Fruit fly (Drosophila melanogaster) whole organism, embryonic: ENCODE results near the gene TwdlX.
A peak's percentile ranks its signal among the peaks of the same experiment; 100 is the strongest.

Source experiments
- ATbp ChIP-seq: fragments of 200-800 bp; sonication (Bioruptor generic); optimal IDR thresholded peaks from 2 replicates; lab custom pipeline; 2017; ENCODE audit warnings: missing biosample characterization, mild to moderate bottlenecking, missing genetic modification characterization, missing genetic modification reagents
- Aef1 ChIP-seq: fragments of 200-800 bp; sonication (Bioruptor generic); IDR thresholded peaks from 3 replicates; pipeline ENCODE4 v1.3.6; 2022; ENCODE audit warnings: missing biosample characterization, missing genetic modification characterization
- Antp ChIP-seq: fragments of 200-800 bp; sonication (Bioruptor generic); optimal IDR thresholded peaks from 3 replicates; lab custom pipeline; 2016; ENCODE audit warnings: missing biosample characterization, missing genetic modification characterization
- CG11504 ChIP-seq: fragments of 200-800 bp; sonication (Bioruptor generic); optimal IDR thresholded peaks from 3 replicates; lab custom pipeline; 2019; ENCODE audit warnings: missing biosample characterization, mild to moderate bottlenecking, missing genetic modification characterization, moderate library complexity
- CG12659 ChIP-seq: fragments of 200-800 bp; sonication (Bioruptor generic); optimal IDR thresholded peaks from 3 replicates; lab custom pipeline; 2017; ENCODE audit warnings: mild to moderate bottlenecking, missing biosample characterization, missing genetic modification reagents, missing genetic modification characterization
- CG12942 ChIP-seq: fragments of 200-800 bp; sonication (Bioruptor generic); optimal IDR thresholded peaks from 3 replicates; lab custom pipeline; 2016; ENCODE audit warnings: missing biosample characterization, missing genetic modification characterization
- CG13287 ChIP-seq: fragments of 200-800 bp; sonication (Bioruptor generic); IDR thresholded peaks from 2 replicates; pipeline ENCODE4 v1.3.6; 2022; ENCODE audit warnings: missing biosample characterization, missing genetic modification characterization; ENCODE audit not compliant: partially characterized antibody
- CG15514 ChIP-seq: fragments of 200-800 bp; sonication (Bioruptor generic); optimal IDR thresholded peaks from 3 replicates; lab custom pipeline; 2017; ENCODE audit warnings: missing biosample characterization, missing genetic modification characterization, mild to moderate bottlenecking, moderate library complexity, missing genetic modification reagents
- CG15601 ChIP-seq: fragments of 200-800 bp; sonication (Bioruptor generic); optimal IDR thresholded peaks from 3 replicates; lab custom pipeline; 2019; ENCODE audit warnings: missing biosample characterization, mild to moderate bottlenecking, missing genetic modification characterization, moderate library complexity
- CG1647 ChIP-seq: fragments of 200-800 bp; sonication (Bioruptor generic); optimal IDR thresholded peaks from 3 replicates; lab custom pipeline; 2016; ENCODE audit warnings: missing biosample characterization, missing genetic modification characterization
- CG17612 ChIP-seq: fragments of 200-800 bp; sonication (Bioruptor generic); IDR thresholded peaks from 2 replicates; pipeline ENCODE4 v1.3.6; 2022; ENCODE audit warnings: missing biosample characterization, missing genetic modification characterization
- CG17912 ChIP-seq: fragments of 200-800 bp; sonication (Bioruptor generic); optimal IDR thresholded peaks from 2 replicates; lab custom pipeline; 2018; ENCODE audit warnings: missing biosample characterization, mild to moderate bottlenecking, missing genetic modification characterization
- CG2202 ChIP-seq: fragments of 200-800 bp; sonication (Bioruptor generic); optimal IDR thresholded peaks from 2 replicates; lab custom pipeline; 2018; ENCODE audit warnings: missing biosample characterization, mild to moderate bottlenecking, missing genetic modification characterization
- CG42726 ChIP-seq: fragments of 200-800 bp; sonication (Bioruptor generic); IDR thresholded peaks from 2 replicates; pipeline ENCODE4 v1.3.6; 2022; ENCODE audit warnings: missing biosample characterization, missing genetic modification characterization; ENCODE audit not compliant: partially characterized antibody
- CG7556 ChIP-seq: fragments of 200-800 bp; sonication (Bioruptor generic); optimal IDR thresholded peaks from 2 replicates; lab custom pipeline; 2017; ENCODE audit warnings: missing biosample characterization, mild to moderate bottlenecking, missing genetic modification characterization
- CG7786 ChIP-seq: fragments of 200-800 bp; sonication (Bioruptor generic); optimal IDR thresholded peaks from 2 replicates; lab custom pipeline; 2016; ENCODE audit warnings: missing biosample characterization, missing genetic modification characterization
- CG9876 ChIP-seq: fragments of 200-800 bp; sonication (Bioruptor generic); optimal IDR thresholded peaks from 2 replicates; lab custom pipeline; 2016; ENCODE audit warnings: missing biosample characterization, missing genetic modification characterization
- CrebB ChIP-seq: fragments of 200-800 bp; sonication (Bioruptor generic); optimal IDR thresholded peaks from 3 replicates; lab custom pipeline; 2018; ENCODE audit warnings: missing biosample characterization, mild to moderate bottlenecking, missing genetic modification characterization
- D19A ChIP-seq: fragments of 200-800 bp; optimal IDR thresholded peaks from 3 replicates; lab custom pipeline; 2019; ENCODE audit warnings: missing biosample characterization, mild to moderate bottlenecking, missing genetic modification characterization, moderate library complexity
- Dll ChIP-seq: fragments of 200-800 bp; sonication (Bioruptor generic); IDR thresholded peaks from 4 replicates; pipeline ENCODE4 v1.3.6; 2022; ENCODE audit warnings: missing biosample characterization, missing genetic modification characterization; ENCODE audit not compliant: partially characterized antibody
- ERR ChIP-seq: fragments of 200-800 bp; sonication (Bioruptor generic); optimal IDR thresholded peaks from 2 replicates; lab custom pipeline; 2016; ENCODE audit warnings: missing biosample characterization, missing genetic modification characterization
- Hmr ChIP-seq: fragments of 200-800 bp; sonication (Bioruptor generic); optimal IDR thresholded peaks from 3 replicates; lab custom pipeline; 2017; ENCODE audit warnings: mild to moderate bottlenecking, missing biosample characterization, missing genetic modification reagents, missing genetic modification characterization
- MBD-R2 ChIP-seq: fragments of 200-800 bp; sonication (Bioruptor generic); IDR thresholded peaks from 2 replicates; pipeline ENCODE4 v1.3.6; 2022; ENCODE audit warnings: missing biosample characterization, missing genetic modification characterization
- MESR4 ChIP-seq: fragments of 200-800 bp; sonication (Bioruptor generic); optimal IDR thresholded peaks from 2 replicates; lab custom pipeline; 2018; ENCODE audit warnings: missing biosample characterization, mild to moderate bottlenecking, missing genetic modification characterization, moderate library complexity
- NfI ChIP-seq: fragments of 200-800 bp; sonication (Bioruptor generic); optimal IDR thresholded peaks from 3 replicates; lab custom pipeline; 2018; ENCODE audit warnings: missing biosample characterization, mild to moderate bottlenecking, missing genetic modification characterization, moderate library complexity
- Oli ChIP-seq: fragments of 200-800 bp; sonication (Bioruptor generic); optimal IDR thresholded peaks from 2 replicates; lab custom pipeline; 2018; ENCODE audit warnings: missing biosample characterization, mild to moderate bottlenecking, missing genetic modification characterization, moderate library complexity
- PHDP ChIP-seq: fragments of 200-800 bp; sonication (Bioruptor generic); optimal IDR thresholded peaks from 3 replicates; lab custom pipeline; 2018; ENCODE audit warnings: missing biosample characterization, mild to moderate bottlenecking, missing genetic modification characterization, moderate library complexity
- Pdp1 ChIP-seq, 2 experiments: fragments of 200-800 bp; sonication (Bioruptor generic); optimal IDR thresholded peaks; 3 replicates each; lab custom pipeline; 2016; ENCODE audit warnings: missing biosample characterization in 2 of 2, missing genetic modification characterization in 2 of 2, mild to moderate bottlenecking in 1 of 2, moderate library complexity in 1 of 2
- Spps ChIP-seq: fragments of 200-800 bp; sonication (Bioruptor generic); optimal IDR thresholded peaks from 2 replicates; lab custom pipeline; 2018; ENCODE audit warnings: missing biosample characterization, mild to moderate bottlenecking, missing genetic modification characterization
- Ssrp ChIP-seq: fragments of 200-800 bp; sonication (Bioruptor generic); optimal IDR thresholded peaks from 2 replicates; lab custom pipeline; 2018; ENCODE audit warnings: missing biosample characterization, mild to moderate bottlenecking, missing genetic modification characterization, moderate library complexity
- Taf1 ChIP-seq: fragments of 200-800 bp; sonication (Bioruptor generic); IDR thresholded peaks from 2 replicates; pipeline ENCODE4 v1.3.6; 2022; ENCODE audit warnings: missing biosample characterization, missing genetic modification characterization
- Usf ChIP-seq: fragments of 200-800 bp; sonication (Bioruptor generic); optimal IDR thresholded peaks from 2 replicates; lab custom pipeline; 2017; ENCODE audit warnings: missing genotype, missing biosample characterization, missing genetic modification characterization
- Vsx1 ChIP-seq: fragments of 200-800 bp; sonication (Bioruptor generic); optimal IDR thresholded peaks from 2 replicates; lab custom pipeline; 2017; ENCODE audit warnings: missing biosample characterization, mild to moderate bottlenecking, missing genetic modification characterization, missing genetic modification reagents
- bab2 ChIP-seq: fragments of 200-800 bp; sonication (Bioruptor generic); optimal IDR thresholded peaks from 2 replicates; lab custom pipeline; 2016; ENCODE audit warnings: missing biosample characterization, missing genetic modification characterization
- chinmo ChIP-seq: fragments of 200-800 bp; sonication (Bioruptor generic); IDR thresholded peaks from 4 replicates; pipeline ENCODE4 v1.3.6; 2022; ENCODE audit warnings: missing biosample characterization, missing genetic modification characterization; ENCODE audit not compliant: partially characterized antibody
- chn ChIP-seq: fragments of 200-800 bp; sonication (Bioruptor generic); optimal IDR thresholded peaks from 2 replicates; lab custom pipeline; 2016; ENCODE audit warnings: missing biosample characterization, missing genetic modification characterization
- dan ChIP-seq: fragments of 200-800 bp; sonication (Bioruptor generic); IDR thresholded peaks from 2 replicates; pipeline ENCODE4 v1.3.6; 2022; ENCODE audit warnings: missing biosample characterization, missing genetic modification characterization
- esg ChIP-seq: fragments of 200-800 bp; sonication (Bioruptor generic); conservative IDR thresholded peaks from 2 replicates; pipeline ENCODE4 v1.3.6; 2022; ENCODE audit warnings: missing biosample characterization, missing genetic modification characterization
- gfzf ChIP-seq: fragments of 200-800 bp; sonication (Bioruptor generic); optimal IDR thresholded peaks from 2 replicates; lab custom pipeline; 2016; ENCODE audit warnings: missing biosample characterization, mild to moderate bottlenecking, missing genetic modification characterization, moderate library complexity
- hth ChIP-seq: fragments of >200 bp; optimal IDR thresholded peaks from 2 replicates; lab custom pipeline; 2017; ENCODE audit warnings: inconsistent platforms
- lilli ChIP-seq: fragments of 200-800 bp; sonication (Bioruptor generic); optimal IDR thresholded peaks from 3 replicates; lab custom pipeline; 2016; ENCODE audit warnings: missing biosample characterization, missing genetic modification characterization
- lmd ChIP-seq: fragments of 200-800 bp; sonication (Bioruptor generic); IDR thresholded peaks from 2 replicates; pipeline ENCODE4 v1.3.6; 2022; ENCODE audit warnings: missing biosample characterization, missing genetic modification characterization
- lola ChIP-seq, 3 experiments: fragments of >200 bp in 2 of 3; fragments of 200-800 bp in 1 of 3; sonication (Bioruptor generic) in 1 of 3; optimal IDR thresholded peaks; 2 replicates each; lab custom pipeline; 2017 to 2019; ENCODE audit warnings: missing biosample characterization in 3 of 3, missing genetic modification characterization in 3 of 3, mild to moderate bottlenecking in 1 of 3, moderate library complexity in 1 of 3
- nmo ChIP-seq: fragments of 200-800 bp; sonication (Bioruptor generic); optimal IDR thresholded peaks from 2 replicates; lab custom pipeline; 2018; ENCODE audit warnings: missing biosample characterization, mild to moderate bottlenecking, missing genetic modification characterization, moderate library complexity
- pros ChIP-seq: fragments of 200-800 bp; sonication (Bioruptor generic); optimal IDR thresholded peaks from 3 replicates; lab custom pipeline; 2019; ENCODE audit warnings: missing biosample characterization, mild to moderate bottlenecking, missing genetic modification characterization, moderate library complexity
- row ChIP-seq: fragments of 200-800 bp; sonication (Bioruptor generic); IDR thresholded peaks from 3 replicates; pipeline ENCODE4 v1.3.6; 2022; ENCODE audit warnings: missing biosample characterization, missing genetic modification characterization
- sens ChIP-seq: fragments of 200-800 bp; sonication (Bioruptor generic); peaks from one replicate; lab custom pipeline; 2016; ENCODE audit warnings: missing biosample characterization, missing genetic modification characterization
- tgo ChIP-seq: fragments of 200-800 bp; sonication (Bioruptor generic); IDR thresholded peaks from 3 replicates; pipeline ENCODE4 v1.3.6; 2022; ENCODE audit warnings: missing biosample characterization, missing genetic modification characterization
- tin ChIP-seq: fragments of 200-800 bp; sonication (Bioruptor generic); optimal IDR thresholded peaks from 3 replicates; lab custom pipeline; 2016; ENCODE audit warnings: missing biosample characterization, missing genetic modification characterization
- toy ChIP-seq: fragments of 200-800 bp; sonication (Bioruptor generic); IDR thresholded peaks from 2 replicates; pipeline ENCODE4 v1.3.6; 2022; ENCODE audit warnings: missing biosample characterization, missing genetic modification characterization

TwdlX gene

dm6 chrX:16683765-16684164, 47.1 kb upstream of the TwdlX start, which contains the start of gene Axs (continued):
- peak in 1 of 3 experiments; percentile 30 for TF ChIP-seq lola (GFP tag; optimal IDR thresholded peaks at IDR 0.05; lab: Kevin White, UChicago)
- peak; percentile 86 for TF ChIP-seq CG42726 (GFP tag; lab: Robert Waterston, UW)
- peak; percentile 24 for TF ChIP-seq chn (GFP tag; lab: Kevin White, UChicago)
- no peak for TF ChIP-seq Taf1
- peak; percentile 11 for TF ChIP-seq NfI (GFP tag; lab: Kevin White, UChicago)
- TF ChIP-seq Dll (GFP tag; lab: Robert Waterston, UW), result peak; percentile 62; the same call in 2 of the 4 replicates
- TF ChIP-seq MESR4 (GFP tag; lab: Kevin White, UChicago), result peak; percentile 15
- no peak for TF ChIP-seq pros (GFP tag; lab: Kevin White, UChicago)
- no peak for TF ChIP-seq CG12942
- TF ChIP-seq CG13287 (GFP tag; lab: Robert Waterston, UW), result peak; percentile 77
- peak; percentile 45 for TF ChIP-seq ERR
- TF ChIP-seq CG11504 (tag; lab: Kevin White, UChicago), result peak; percentile 62
- no peak for TF ChIP-seq bab2 (GFP tag; lab: Kevin White, UChicago)
- no peak for TF ChIP-seq D19A (tag; lab: Kevin White, UChicago)
- no peak for TF ChIP-seq CrebB (tag; lab: Kevin White, UChicago)
- TF ChIP-seq Ssrp (tag; lab: Kevin White, UChicago), result no peak
- TF ChIP-seq sens, result peak; percentile 76
- no peak for TF ChIP-seq esg
- no peak for TF ChIP-seq Aef1
- TF ChIP-seq CG7556 (GFP tag; lab: Kevin White, UChicago), result no peak
- TF ChIP-seq Oli (tag; lab: Kevin White, UChicago), result no peak
- TF ChIP-seq Hmr (GFP tag; lab: Kevin White, UChicago), result no peak
- peak; percentile 44 for TF ChIP-seq CG15514 (GFP tag; lab: Kevin White, UChicago)
- TF ChIP-seq ATbp, result no peak
- no peak for TF ChIP-seq Usf (GFP tag; lab: Kevin White, UChicago)
- peak; percentile 50 for TF ChIP-seq CG12659 (GFP tag; lab: Kevin White, UChicago)
- no peak for TF ChIP-seq CG9876
- TF ChIP-seq gfzf (GFP tag; lab: Kevin White, UChicago), result peak; percentile 36
- TF ChIP-seq row (GFP tag; lab: Robert Waterston, UW), result peak; percentile 49; the same call in 1 of the 3 replicates
- TF ChIP-seq lilli (GFP tag; lab: Kevin White, UChicago), result peak; percentile 56
- peak; percentile 32 for TF ChIP-seq CG15601 (tag; lab: Kevin White, UChicago)
- no peak for TF ChIP-seq dan (GFP tag; lab: Robert Waterston, UW)
- no peak for TF ChIP-seq tgo (GFP tag; lab: Robert Waterston, UW)
- TF ChIP-seq CG17912 (GFP tag; lab: Kevin White, UChicago), result no peak
- TF ChIP-seq CG1647 (GFP tag; lab: Kevin White, UChicago), result no peak
- no peak for TF ChIP-seq CG7786 (GFP tag; lab: Kevin White, UChicago)
- peak in 1 of 2 experiments; percentile 59 for TF ChIP-seq Pdp1 (GFP tag; optimal IDR thresholded peaks at IDR 0.05; lab: Kevin White, UChicago)
- TF ChIP-seq MBD-R2 (GFP tag; lab: Robert Waterston, UW), result peak; percentile 23; the same call in 1 of the 2 replicates
- no peak for TF ChIP-seq tin (GFP tag; lab: Kevin White, UChicago)
- no peak for TF ChIP-seq CG17612
- no peak for TF ChIP-seq Vsx1 (GFP tag; lab: Kevin White, UChicago)
- TF ChIP-seq CG2202 (tag; lab: Kevin White, UChicago), result no peak
- TF ChIP-seq hth (lab: Kevin White, UChicago), result no peak
- TF ChIP-seq lmd (GFP tag; lab: Robert Waterston, UW), result no peak
- TF ChIP-seq toy (GFP tag; lab: Robert Waterston, UW), result no peak
- peak; percentile 99 for TF ChIP-seq chinmo (GFP tag; lab: Robert Waterston, UW)
- peak; percentile 45 for TF ChIP-seq Antp (GFP tag; lab: Kevin White, UChicago)
- TF ChIP-seq PHDP (tag; lab: Kevin White, UChicago), result no peak
- TF ChIP-seq nmo (GFP tag; lab: Kevin White, UChicago), result peak; percentile 63
- TF ChIP-seq Spps (tag; lab: Kevin White, UChicago), result no peak
